Worm (Caenorhabditis elegans) whole organism, L1 larva: ENCODE measurements around the gene R05D3.8.

ENCODE experiments used
- Y116A8C.19 ChIP-seq: sonication (generic microtip); optimal IDR thresholded peaks from 2 replicates; lab custom pipeline; 2016; ENCODE audit warnings: missing compliant biosample characterization, missing genetic modification characterization, borderline replicate concordance
- aha-1 ChIP-seq: fragments of 150-350 bp; optimal IDR thresholded peaks from 2 replicates; lab custom pipeline; 2014; ENCODE audit warnings: missing biosample characterization, missing genetic modification characterization
- aly-2 ChIP-seq: fragments of 150-350 bp; optimal IDR thresholded peaks from 2 replicates; lab custom pipeline; 2014; ENCODE audit warnings: missing biosample characterization, missing genetic modification characterization
- ama-1 ChIP-seq: fragments of 150-350 bp; optimal IDR thresholded peaks from 2 replicates; lab custom pipeline; 2014
- blmp-1 ChIP-seq: fragments of 150-350 bp; optimal IDR thresholded peaks from 2 replicates; lab custom pipeline; 2014; ENCODE audit warnings: missing biosample characterization, missing genetic modification characterization
- ceh-63 ChIP-seq: fragments of 200-800 bp; sonication (Bioruptor generic); optimal IDR thresholded peaks from 2 replicates; lab custom pipeline; 2018; ENCODE audit warnings: mild to moderate bottlenecking, missing genetic modification characterization, missing compliant biosample characterization
- ceh-88 ChIP-seq: fragments of 200-800 bp; sonication (Bioruptor generic); IDR thresholded peaks from 2 replicates; pipeline ENCODE4 v1.3.6; 2022; ENCODE audit warnings: missing genetic modification characterization, missing compliant biosample characterization
- dpl-1 ChIP-seq, 3 experiments: fragments of 150-350 bp in 2 of 3; sonication (generic microtip) in 1 of 3; optimal IDR thresholded peaks; 2 replicates each; lab custom pipeline; 2014 to 2017; ENCODE audit warnings: missing biosample characterization in 3 of 3, missing genetic modification characterization in 3 of 3, missing genetic modification reagents in 3 of 3
- efl-1 ChIP-seq, 4 experiments: fragments of 150-350 bp; optimal IDR thresholded peaks in 3 of 4; peaks in 1 of 4; 1 replicate in 1 of 4; 2 replicates in 3 of 4; lab custom pipeline; 2014; ENCODE audit warnings: missing biosample characterization in 2 of 4, missing genetic modification characterization in 2 of 4, missing genetic modification reagents in 2 of 4
- egl-27 ChIP-seq, 2 experiments: fragments of 150-350 bp in 1 of 2; sonication (generic microtip); optimal IDR thresholded peaks; 3 replicates each; lab custom pipeline; 2017 to 2018; ENCODE audit warnings: missing biosample characterization in 2 of 2, missing genetic modification characterization in 2 of 2, missing genetic modification reagents in 2 of 2
- elt-3 ChIP-seq, 6 experiments: fragments of 150-350 bp in 1 of 6; sonication (generic microtip); optimal IDR thresholded peaks; 2 replicates each; lab custom pipeline; 2017 to 2018; ENCODE audit warnings: missing biosample characterization in 6 of 6, missing genetic modification characterization in 6 of 6, inconsistent platforms in 1 of 6
- fkh-10 ChIP-seq: sonication (generic microtip); optimal IDR thresholded peaks from 2 replicates; lab custom pipeline; 2017; ENCODE audit warnings: missing biosample characterization, missing genetic modification reagents, missing genetic modification characterization
- fkh-8 ChIP-seq: sonication (generic microtip); optimal IDR thresholded peaks from 2 replicates; lab custom pipeline; 2016; ENCODE audit warnings: mild to moderate bottlenecking, missing genetic modification characterization, missing compliant biosample characterization
- fos-1 ChIP-seq: fragments of 150-350 bp; optimal IDR thresholded peaks from 2 replicates; lab custom pipeline; 2014; ENCODE audit warnings: missing biosample characterization, missing genetic modification characterization
- grh-1 ChIP-seq: fragments of 200-800 bp; sonication (Bioruptor generic); IDR thresholded peaks from 2 replicates; pipeline ENCODE4 v1.3.6; 2022; ENCODE audit warnings: missing genetic modification reagents, missing genetic modification characterization, missing compliant biosample characterization
- hlh-4 ChIP-seq: sonication (generic microtip); optimal IDR thresholded peaks from 2 replicates; lab custom pipeline; 2016; ENCODE audit warnings: mild to moderate bottlenecking, missing genetic modification characterization, missing compliant biosample characterization
- isw-1 ChIP-seq: fragments of 200-800 bp; sonication (Bioruptor generic); IDR thresholded peaks from 2 replicates; pipeline ENCODE4 v1.3.6; 2022; ENCODE audit warnings: missing genetic modification characterization, missing compliant biosample characterization
- jun-1 ChIP-seq: fragments of 150-350 bp; optimal IDR thresholded peaks from 2 replicates; lab custom pipeline; 2014; ENCODE audit warnings: missing biosample characterization, missing genetic modification reagents, missing genetic modification characterization
- lin-13 ChIP-seq: fragments of 150-350 bp; optimal IDR thresholded peaks from 2 replicates; lab custom pipeline; 2014; ENCODE audit warnings: missing biosample characterization, missing genetic modification reagents, missing genetic modification characterization
- lin-14 ChIP-seq: fragments of 200-800 bp; sonication (Bioruptor generic); optimal IDR thresholded peaks from 2 replicates; lab custom pipeline; 2018; ENCODE audit warnings: mild to moderate bottlenecking, missing genetic modification characterization, moderate library complexity, missing compliant biosample characterization
- lin-35 ChIP-seq, 2 experiments: fragments of 150-350 bp; optimal IDR thresholded peaks; 2 replicates each; lab custom pipeline; 2014; ENCODE audit warnings: missing biosample characterization in 2 of 2, missing genetic modification characterization in 2 of 2, missing genetic modification reagents in 2 of 2
- lin-39 ChIP-seq: fragments of 150-350 bp; optimal IDR thresholded peaks from 2 replicates; lab custom pipeline; 2014; ENCODE audit warnings: missing biosample characterization, missing genetic modification reagents, missing genetic modification characterization
- lir-3 ChIP-seq: sonication (generic microtip); optimal IDR thresholded peaks from 2 replicates; lab custom pipeline; 2016; ENCODE audit warnings: mild to moderate bottlenecking, missing genetic modification characterization, moderate library complexity, missing compliant biosample characterization; ENCODE audit not compliant: poor library complexity
- lsy-2 ChIP-seq, 2 experiments: fragments of 150-350 bp; optimal IDR thresholded peaks; 2 replicates each; lab custom pipeline; 2014; ENCODE audit warnings: missing biosample characterization in 2 of 2, missing genetic modification characterization in 2 of 2
- mef-2 ChIP-seq: fragments of 150-350 bp; optimal IDR thresholded peaks from 2 replicates; lab custom pipeline; 2014; ENCODE audit warnings: missing biosample characterization, missing genetic modification characterization
- mep-1 ChIP-seq: fragments of 150-350 bp; optimal IDR thresholded peaks from 2 replicates; lab custom pipeline; 2014; ENCODE audit warnings: missing biosample characterization, missing genetic modification characterization
- nhr-11 ChIP-seq: fragments of 150-350 bp; optimal IDR thresholded peaks from 2 replicates; lab custom pipeline; 2014; ENCODE audit warnings: missing biosample characterization, missing genetic modification characterization
- nhr-12 ChIP-seq: sonication (generic microtip); optimal IDR thresholded peaks from 2 replicates; lab custom pipeline; 2017; ENCODE audit warnings: missing biosample characterization, missing genetic modification characterization
- nhr-19 ChIP-seq: fragments of 200-800 bp; sonication (Bioruptor generic); conservative IDR thresholded peaks from 2 replicates; pipeline ENCODE4 v1.3.6; 2022; ENCODE audit warnings: missing genetic modification characterization, missing compliant biosample characterization
- nhr-20 ChIP-seq: sonication (generic microtip); optimal IDR thresholded peaks from 2 replicates; lab custom pipeline; 2016; ENCODE audit warnings: mild to moderate bottlenecking, missing genetic modification characterization, missing compliant biosample characterization
- nhr-237 ChIP-seq: fragments of 150-350 bp; optimal IDR thresholded peaks from 2 replicates; lab custom pipeline; 2014; ENCODE audit warnings: missing biosample characterization, missing genetic modification characterization
- nhr-28 ChIP-seq: fragments of 150-350 bp; optimal IDR thresholded peaks from 2 replicates; lab custom pipeline; 2014; ENCODE audit warnings: missing biosample characterization, missing genetic modification characterization
- nhr-71 ChIP-seq: sonication (generic microtip); optimal IDR thresholded peaks from 2 replicates; lab custom pipeline; 2016; ENCODE audit warnings: mild to moderate bottlenecking, missing genetic modification characterization, moderate library complexity, missing compliant biosample characterization
- nhr-76 ChIP-seq: sonication (generic microtip); optimal IDR thresholded peaks from 2 replicates; lab custom pipeline; 2017; ENCODE audit warnings: missing biosample characterization, missing genetic modification characterization
- nhr-77 ChIP-seq: fragments of 150-350 bp; optimal IDR thresholded peaks from 2 replicates; lab custom pipeline; 2014; ENCODE audit warnings: missing biosample characterization, missing genetic modification characterization
- nhr-84 ChIP-seq: sonication (generic microtip); optimal IDR thresholded peaks from 2 replicates; lab custom pipeline; 2017; ENCODE audit warnings: missing biosample characterization, missing genetic modification characterization
- nhr-90 ChIP-seq: sonication (generic microtip); optimal IDR thresholded peaks from 2 replicates; lab custom pipeline; 2016; ENCODE audit warnings: mild to moderate bottlenecking, missing genetic modification characterization, missing compliant biosample characterization; ENCODE audit not compliant: poor library complexity
- pax-3 ChIP-seq: fragments of 200-800 bp; sonication (Bioruptor generic); optimal IDR thresholded peaks from 2 replicates; lab custom pipeline; 2018; ENCODE audit warnings: mild to moderate bottlenecking, missing genetic modification characterization, moderate library complexity, missing compliant biosample characterization
- rnt-1 ChIP-seq: sonication (generic microtip); optimal IDR thresholded peaks from 2 replicates; lab custom pipeline; 2016; ENCODE audit warnings: mild to moderate bottlenecking, missing genetic modification characterization, moderate library complexity, missing compliant biosample characterization
- snpc-4 ChIP-seq: fragments of 150-350 bp; optimal IDR thresholded peaks from 2 replicates; lab custom pipeline; 2014; ENCODE audit warnings: missing biosample characterization, missing genetic modification characterization
- snu-23 ChIP-seq: sonication (generic microtip); optimal IDR thresholded peaks from 2 replicates; lab custom pipeline; 2016; ENCODE audit warnings: missing genetic modification characterization, missing compliant biosample characterization
- sox-4 ChIP-seq: sonication (generic microtip); optimal IDR thresholded peaks from 2 replicates; lab custom pipeline; 2016; ENCODE audit warnings: missing genetic modification characterization, missing compliant biosample characterization
- sup-37 ChIP-seq: fragments of 200-800 bp; sonication (Bioruptor generic); optimal IDR thresholded peaks from 2 replicates; lab custom pipeline; 2018; ENCODE audit warnings: mild to moderate bottlenecking, missing genetic modification characterization, missing compliant biosample characterization
- swsn-7 ChIP-seq: sonication (generic microtip); optimal IDR thresholded peaks from 2 replicates; lab custom pipeline; 2016; ENCODE audit warnings: missing genetic modification characterization, missing compliant biosample characterization
- tbx-2 ChIP-seq: sonication (generic microtip); optimal IDR thresholded peaks from 2 replicates; lab custom pipeline; 2016; ENCODE audit warnings: missing genetic modification characterization, missing compliant biosample characterization
- tlp-1 ChIP-seq: fragments of 150-350 bp; optimal IDR thresholded peaks from 2 replicates; lab custom pipeline; 2014; ENCODE audit warnings: missing biosample characterization, missing genetic modification characterization
- unc-30 ChIP-seq: sonication (generic microtip); optimal IDR thresholded peaks from 2 replicates; lab custom pipeline; 2017; ENCODE audit warnings: missing biosample characterization, missing genetic modification characterization
- unc-62 ChIP-seq: fragments of 150-350 bp; optimal IDR thresholded peaks from 2 replicates; lab custom pipeline; 2014; ENCODE audit warnings: missing biosample characterization, missing genetic modification reagents, missing genetic modification characterization
- unc-98 ChIP-seq: fragments of 200-800 bp; sonication (Bioruptor generic); IDR thresholded peaks from 2 replicates; pipeline ENCODE4 v1.3.6; 2022; ENCODE audit warnings: missing genetic modification characterization, missing compliant biosample characterization
- vab-15 ChIP-seq: sonication (generic microtip); optimal IDR thresholded peaks from 2 replicates; lab custom pipeline; 2017; ENCODE audit warnings: missing genotype, mild to moderate bottlenecking, missing genetic modification characterization, missing compliant biosample characterization
- ztf-4 ChIP-seq: fragments of 150-350 bp; optimal IDR thresholded peaks from 2 replicates; lab custom pipeline; 2014; ENCODE audit warnings: missing biosample characterization, missing genetic modification characterization

The R05D3.8 gene

ce11 chrIII:8356407-8356881 is 1.7 kb downstream of the R05D3.8 start (continued):
- TF ChIP-seq lsy-2 (tag; optimal IDR thresholded peaks at IDR 0.05; lab: Kevin White, UChicago) (peak; percentile 74 to 93), ceh-88 (GFP tag; lab: Robert Waterston, UW) (no peak), pax-3 (no peak), efl-1 (optimal IDR thresholded peaks at IDR 0.05; lab: Kevin White, UChicago) (peak; percentile 72 to 85), efl-1 (GFP tag; optimal IDR thresholded peaks at IDR 0.05 in 1 of 2; lab: Kevin White, UChicago) (peak; percentile 53 to 54), nhr-12 (no peak), rnt-1 (tag; lab: Kevin White, UChicago) (peak; percentile 65), ceh-63 (no peak), mep-1 (tag; lab: Kevin White, UChicago) (peak; percentile 82), nhr-90 (tag; lab: Kevin White, UChicago) (peak; percentile 63), fkh-10 (peak; percentile 68), swsn-7 (peak; percentile 73), blmp-1 (tag; lab: Kevin White, UChicago) (peak; percentile 74), sox-4 (tag; lab: Kevin White, UChicago) (no peak), elt-3 (tag; optimal IDR thresholded peaks at IDR 0.05; lab: Kevin White, UChicago) (peak in 2 of 6 experiments; percentile 5 to 24), ztf-4 (tag; lab: Kevin White, UChicago) (peak; percentile 69), aha-1 (tag; lab: Kevin White, UChicago) (no peak), jun-1 (peak; percentile 50), snu-23 (GFP tag; lab: Kevin White, UChicago) (peak; percentile 91), fos-1 (tag; lab: Kevin White, UChicago) (peak; percentile 14), hlh-4 (tag; lab: Kevin White, UChicago) (no peak), snpc-4 (tag; lab: Kevin White, UChicago) (peak; percentile 26), Y116A8C.19 (tag; lab: Kevin White, UChicago) (no peak), tbx-2 (tag; lab: Kevin White, UChicago) (peak; percentile 74), nhr-20 (tag; lab: Kevin White, UChicago) (peak; percentile 88), unc-30 (tag; lab: Kevin White, UChicago) (no peak), isw-1 (GFP tag; lab: Robert Waterston, UW) (peak; percentile 17; the same call in 1 of the 2 replicates), aly-2 (tag; lab: Kevin White, UChicago) (peak; percentile 77), tlp-1 (tag; lab: Kevin White, UChicago) (no peak), nhr-28 (tag; lab: Kevin White, UChicago) (no peak), ama-1 (lab: Kevin White, UChicago) (no peak), lin-13 (GFP tag; lab: Kevin White, UChicago) (peak; percentile 56), nhr-71 (tag; lab: Kevin White, UChicago) (peak; percentile 87), nhr-77 (tag; lab: Kevin White, UChicago) (peak; percentile 75), fkh-8 (tag; lab: Kevin White, UChicago) (peak; percentile 80), dpl-1 (GFP tag; optimal IDR thresholded peaks at IDR 0.05; lab: Kevin White, UChicago) (peak; percentile 47 to 68 (median 55)), egl-27 (tag; optimal IDR thresholded peaks at IDR 0.05; lab: Kevin White, UChicago) (peak in 1 of 2 experiments; percentile 4), nhr-19 (GFP tag; lab: Robert Waterston, UW) (peak; percentile 75), nhr-237 (tag; lab: Kevin White, UChicago) (no peak), unc-62 (GFP tag; lab: Kevin White, UChicago) (no peak), nhr-76 (no peak), nhr-11 (tag; lab: Kevin White, UChicago) (no peak), lin-39 (tag; lab: Kevin White, UChicago) (no peak), nhr-84 (tag; lab: Kevin White, UChicago) (no peak), vab-15 (tag; lab: Kevin White, UChicago) (no peak), unc-98 (GFP tag; lab: Robert Waterston, UW) (no peak), grh-1 (GFP tag; lab: Robert Waterston, UW) (no peak), lin-14 (peak; percentile 95), mef-2 (tag; lab: Kevin White, UChicago) (peak; percentile 29), sup-37 (GFP tag; lab: Kevin White, UChicago) (no peak), lin-35 (GFP tag; optimal IDR thresholded peaks at IDR 0.05; lab: Kevin White, UChicago) (peak; percentile 61 to 80), lir-3 (peak; percentile 63)
